Worm (Caenorhabditis elegans) whole organism, L1 larva: ENCODE results near the gene srx-85.

Experiments
- C16A3.4 ChIP-seq: fragments of 150-350 bp; optimal IDR thresholded peaks from 2 replicates; lab custom pipeline; 2014; ENCODE audit warnings: missing biosample characterization, missing genetic modification characterization
- C34B4.2 ChIP-seq: sonication (generic microtip); optimal IDR thresholded peaks from 2 replicates; lab custom pipeline; 2017; ENCODE audit warnings: mild to moderate bottlenecking, missing genetic modification characterization, missing compliant biosample characterization
- F16B12.6 ChIP-seq: fragments of 150-350 bp; optimal IDR thresholded peaks from 2 replicates; lab custom pipeline; 2014; ENCODE audit warnings: missing biosample characterization, missing genetic modification characterization
- Y116A8C.19 ChIP-seq: sonication (generic microtip); optimal IDR thresholded peaks from 2 replicates; lab custom pipeline; 2016; ENCODE audit warnings: missing compliant biosample characterization, missing genetic modification characterization, borderline replicate concordance
- aha-1 ChIP-seq: fragments of 150-350 bp; optimal IDR thresholded peaks from 2 replicates; lab custom pipeline; 2014; ENCODE audit warnings: missing biosample characterization, missing genetic modification characterization
- ama-1 ChIP-seq: fragments of 150-350 bp; optimal IDR thresholded peaks from 2 replicates; lab custom pipeline; 2014
- blmp-1 ChIP-seq: fragments of 150-350 bp; optimal IDR thresholded peaks from 2 replicates; lab custom pipeline; 2014; ENCODE audit warnings: missing biosample characterization, missing genetic modification characterization
- ceh-8 ChIP-seq: fragments of 200-800 bp; sonication (Bioruptor generic); optimal IDR thresholded peaks from 2 replicates; lab custom pipeline; 2018; ENCODE audit warnings: mild to moderate bottlenecking, missing genetic modification characterization, moderate library complexity, missing compliant biosample characterization
- ceh-88 ChIP-seq: fragments of 200-800 bp; sonication (Bioruptor generic); IDR thresholded peaks from 2 replicates; pipeline ENCODE4 v1.3.6; 2022; ENCODE audit warnings: missing genetic modification characterization, missing compliant biosample characterization
- ces-1 ChIP-seq: fragments of 150-350 bp; optimal IDR thresholded peaks from 2 replicates; lab custom pipeline; 2014; ENCODE audit warnings: missing biosample characterization, missing genetic modification reagents, missing genetic modification characterization
- dpl-1 ChIP-seq, 3 experiments: fragments of 150-350 bp in 2 of 3; sonication (generic microtip) in 1 of 3; optimal IDR thresholded peaks; 2 replicates each; lab custom pipeline; 2014 to 2017; ENCODE audit warnings: missing biosample characterization in 3 of 3, missing genetic modification characterization in 3 of 3, missing genetic modification reagents in 3 of 3
- efl-1 ChIP-seq, 4 experiments: fragments of 150-350 bp; optimal IDR thresholded peaks in 3 of 4; peaks in 1 of 4; 1 replicate in 1 of 4; 2 replicates in 3 of 4; lab custom pipeline; 2014; ENCODE audit warnings: missing biosample characterization in 2 of 4, missing genetic modification characterization in 2 of 4, missing genetic modification reagents in 2 of 4
- efl-3 ChIP-seq: fragments of 200-800 bp; sonication (Bioruptor generic); optimal IDR thresholded peaks from 2 replicates; lab custom pipeline; 2018; ENCODE audit warnings: mild to moderate bottlenecking, missing genetic modification characterization, missing compliant biosample characterization
- egl-13 ChIP-seq: sonication (generic microtip); optimal IDR thresholded peaks from 2 replicates; lab custom pipeline; 2016; ENCODE audit warnings: missing genotype, missing genetic modification reagents, missing genetic modification characterization, missing compliant biosample characterization
- elt-3 ChIP-seq, 6 experiments: fragments of 150-350 bp in 1 of 6; sonication (generic microtip); optimal IDR thresholded peaks; 2 replicates each; lab custom pipeline; 2017 to 2018; ENCODE audit warnings: missing biosample characterization in 6 of 6, missing genetic modification characterization in 6 of 6, inconsistent platforms in 1 of 6
- ets-5 ChIP-seq: fragments of 200-800 bp; sonication (Bioruptor generic); IDR thresholded peaks from 2 replicates; pipeline ENCODE4 v1.3.6; 2022; ENCODE audit warnings: missing genetic modification characterization, missing compliant biosample characterization
- fkh-10 ChIP-seq: sonication (generic microtip); optimal IDR thresholded peaks from 2 replicates; lab custom pipeline; 2017; ENCODE audit warnings: missing biosample characterization, missing genetic modification reagents, missing genetic modification characterization
- fkh-4 ChIP-seq: sonication (generic microtip); optimal IDR thresholded peaks from 2 replicates; lab custom pipeline; 2016; ENCODE audit warnings: missing compliant biosample characterization, missing genetic modification characterization, borderline replicate concordance
- fkh-8 ChIP-seq: sonication (generic microtip); optimal IDR thresholded peaks from 2 replicates; lab custom pipeline; 2016; ENCODE audit warnings: mild to moderate bottlenecking, missing genetic modification characterization, missing compliant biosample characterization
- fos-1 ChIP-seq: fragments of 150-350 bp; optimal IDR thresholded peaks from 2 replicates; lab custom pipeline; 2014; ENCODE audit warnings: missing biosample characterization, missing genetic modification characterization
- grh-1 ChIP-seq: fragments of 200-800 bp; sonication (Bioruptor generic); IDR thresholded peaks from 2 replicates; pipeline ENCODE4 v1.3.6; 2022; ENCODE audit warnings: missing genetic modification reagents, missing genetic modification characterization, missing compliant biosample characterization
- hlh-4 ChIP-seq: sonication (generic microtip); optimal IDR thresholded peaks from 2 replicates; lab custom pipeline; 2016; ENCODE audit warnings: mild to moderate bottlenecking, missing genetic modification characterization, missing compliant biosample characterization
- irx-1 ChIP-seq: sonication (generic microtip); optimal IDR thresholded peaks from 2 replicates; lab custom pipeline; 2016; ENCODE audit warnings: missing genetic modification characterization, missing compliant biosample characterization
- isw-1 ChIP-seq: fragments of 200-800 bp; sonication (Bioruptor generic); IDR thresholded peaks from 2 replicates; pipeline ENCODE4 v1.3.6; 2022; ENCODE audit warnings: missing genetic modification characterization, missing compliant biosample characterization
- jun-1 ChIP-seq: fragments of 150-350 bp; optimal IDR thresholded peaks from 2 replicates; lab custom pipeline; 2014; ENCODE audit warnings: missing biosample characterization, missing genetic modification reagents, missing genetic modification characterization
- lin-13 ChIP-seq: fragments of 150-350 bp; optimal IDR thresholded peaks from 2 replicates; lab custom pipeline; 2014; ENCODE audit warnings: missing biosample characterization, missing genetic modification reagents, missing genetic modification characterization
- lin-15B ChIP-seq: fragments of 150-350 bp; sonication (generic microtip); optimal IDR thresholded peaks from 3 replicates; lab custom pipeline; 2014; ENCODE audit warnings: missing biosample characterization, missing genetic modification characterization
- mab-9 ChIP-seq: fragments of 200-800 bp; sonication (Bioruptor generic); IDR thresholded peaks from 2 replicates; pipeline ENCODE4 v1.3.6; 2022; ENCODE audit warnings: missing genetic modification reagents, missing genetic modification characterization, missing compliant biosample characterization
- mdl-1 ChIP-seq, 2 experiments: fragments of 150-350 bp; optimal IDR thresholded peaks; 2 replicates each; lab custom pipeline; 2014 to 2017; ENCODE audit warnings: missing biosample characterization in 2 of 2, missing genetic modification characterization in 2 of 2, inconsistent platforms in 1 of 2
- mep-1 ChIP-seq: fragments of 150-350 bp; optimal IDR thresholded peaks from 2 replicates; lab custom pipeline; 2014; ENCODE audit warnings: missing biosample characterization, missing genetic modification characterization
- nhr-11 ChIP-seq: fragments of 150-350 bp; optimal IDR thresholded peaks from 2 replicates; lab custom pipeline; 2014; ENCODE audit warnings: missing biosample characterization, missing genetic modification characterization
- nhr-20 ChIP-seq: sonication (generic microtip); optimal IDR thresholded peaks from 2 replicates; lab custom pipeline; 2016; ENCODE audit warnings: mild to moderate bottlenecking, missing genetic modification characterization, missing compliant biosample characterization
- nhr-237 ChIP-seq: fragments of 150-350 bp; optimal IDR thresholded peaks from 2 replicates; lab custom pipeline; 2014; ENCODE audit warnings: missing biosample characterization, missing genetic modification characterization
- nhr-47 ChIP-seq: sonication (generic microtip); optimal IDR thresholded peaks from 2 replicates; lab custom pipeline; 2016; ENCODE audit warnings: mild to moderate bottlenecking, missing genetic modification characterization, moderate library complexity, missing compliant biosample characterization
- nhr-76 ChIP-seq: sonication (generic microtip); optimal IDR thresholded peaks from 2 replicates; lab custom pipeline; 2017; ENCODE audit warnings: missing biosample characterization, missing genetic modification characterization
- nhr-77 ChIP-seq: fragments of 150-350 bp; optimal IDR thresholded peaks from 2 replicates; lab custom pipeline; 2014; ENCODE audit warnings: missing biosample characterization, missing genetic modification characterization
- nhr-84 ChIP-seq: sonication (generic microtip); optimal IDR thresholded peaks from 2 replicates; lab custom pipeline; 2017; ENCODE audit warnings: missing biosample characterization, missing genetic modification characterization
- nhr-85 ChIP-seq: sonication (generic microtip); peaks from one replicate; lab custom pipeline; 2016; ENCODE audit warnings: missing genetic modification characterization, inconsistent platforms, missing compliant biosample characterization
- nhr-90 ChIP-seq: sonication (generic microtip); optimal IDR thresholded peaks from 2 replicates; lab custom pipeline; 2016; ENCODE audit warnings: mild to moderate bottlenecking, missing genetic modification characterization, missing compliant biosample characterization; ENCODE audit not compliant: poor library complexity
- pax-3 ChIP-seq: fragments of 200-800 bp; sonication (Bioruptor generic); optimal IDR thresholded peaks from 2 replicates; lab custom pipeline; 2018; ENCODE audit warnings: mild to moderate bottlenecking, missing genetic modification characterization, moderate library complexity, missing compliant biosample characterization
- pqm-1 ChIP-seq: sonication (generic microtip); optimal IDR thresholded peaks from 3 replicates; lab custom pipeline; 2017; ENCODE audit warnings: missing biosample characterization, missing genetic modification characterization
- rnt-1 ChIP-seq: sonication (generic microtip); optimal IDR thresholded peaks from 2 replicates; lab custom pipeline; 2016; ENCODE audit warnings: mild to moderate bottlenecking, missing genetic modification characterization, moderate library complexity, missing compliant biosample characterization
- skn-1 ChIP-seq: fragments of 150-350 bp; optimal IDR thresholded peaks from 2 replicates; lab custom pipeline; 2014; ENCODE audit warnings: missing biosample characterization, missing genetic modification characterization
- snpc-4 ChIP-seq: fragments of 150-350 bp; optimal IDR thresholded peaks from 2 replicates; lab custom pipeline; 2014; ENCODE audit warnings: missing biosample characterization, missing genetic modification characterization
- snu-23 ChIP-seq: sonication (generic microtip); optimal IDR thresholded peaks from 2 replicates; lab custom pipeline; 2016; ENCODE audit warnings: missing genetic modification characterization, missing compliant biosample characterization
- sox-4 ChIP-seq: sonication (generic microtip); optimal IDR thresholded peaks from 2 replicates; lab custom pipeline; 2016; ENCODE audit warnings: missing genetic modification characterization, missing compliant biosample characterization
- sup-37 ChIP-seq: fragments of 200-800 bp; sonication (Bioruptor generic); optimal IDR thresholded peaks from 2 replicates; lab custom pipeline; 2018; ENCODE audit warnings: mild to moderate bottlenecking, missing genetic modification characterization, missing compliant biosample characterization
- swsn-7 ChIP-seq: sonication (generic microtip); optimal IDR thresholded peaks from 2 replicates; lab custom pipeline; 2016; ENCODE audit warnings: missing genetic modification characterization, missing compliant biosample characterization
- tlp-1 ChIP-seq: fragments of 150-350 bp; optimal IDR thresholded peaks from 2 replicates; lab custom pipeline; 2014; ENCODE audit warnings: missing biosample characterization, missing genetic modification characterization
- unc-130 ChIP-seq: fragments of 150-350 bp; optimal IDR thresholded peaks from 2 replicates; lab custom pipeline; 2017; ENCODE audit warnings: missing biosample characterization, missing genetic modification characterization, inconsistent platforms
- unc-62 ChIP-seq: fragments of 150-350 bp; optimal IDR thresholded peaks from 2 replicates; lab custom pipeline; 2014; ENCODE audit warnings: missing biosample characterization, missing genetic modification reagents, missing genetic modification characterization
- ztf-11 ChIP-seq, 2 experiments: sonication (generic microtip); optimal IDR thresholded peaks; 2 replicates each; lab custom pipeline; 2016 to 2017; ENCODE audit warnings: missing genetic modification characterization in 2 of 2, missing biosample characterization in 1 of 2, missing compliant biosample characterization in 1 of 2

srx-85 gene

ce11 chrV:11529541-11529940 is 22.9 kb upstream of the srx-85 start (continued):
- no peak for TF ChIP-seq efl-3 (GFP tag; lab: Kevin White, UChicago)
- TF ChIP-seq elt-3 (tag; optimal IDR thresholded peaks at IDR 0.05; lab: Kevin White, UChicago), result no peak
- no peak for TF ChIP-seq sox-4
- no peak for TF ChIP-seq nhr-11
- TF ChIP-seq fkh-4 (tag; lab: Kevin White, UChicago), result no peak
- TF ChIP-seq tlp-1 (tag; lab: Kevin White, UChicago), result no peak
- TF ChIP-seq lin-15B (tag; lab: Kevin White, UChicago), result no peak
- no peak for TF ChIP-seq ces-1
- TF ChIP-seq jun-1, result no peak
- TF ChIP-seq isw-1 (GFP tag; lab: Robert Waterston, UW), result no peak
- no peak for TF ChIP-seq ets-5 (GFP tag; lab: Robert Waterston, UW)
- no peak for TF ChIP-seq Y116A8C.19 (tag; lab: Kevin White, UChicago)
- TF ChIP-seq ztf-11 (tag; optimal IDR thresholded peaks at IDR 0.05; lab: Kevin White, UChicago), result no peak
- no peak for TF ChIP-seq unc-62 (GFP tag; lab: Kevin White, UChicago)
- TF ChIP-seq blmp-1, result no peak
- TF ChIP-seq grh-1, result no peak
- TF ChIP-seq aha-1, result no peak
- no peak for TF ChIP-seq egl-13 (tag; lab: Kevin White, UChicago)
- no peak for TF ChIP-seq irx-1 (tag; lab: Kevin White, UChicago)
- TF ChIP-seq efl-1 (optimal IDR thresholded peaks at IDR 0.05; lab: Kevin White, UChicago), result no peak
- peak in 1 of 2 experiments; percentile 58 for TF ChIP-seq efl-1 (GFP tag; optimal IDR thresholded peaks at IDR 0.05 in 1 of 2; lab: Kevin White, UChicago)
- no peak for TF ChIP-seq F16B12.6 (tag; lab: Kevin White, UChicago)
- no peak for TF ChIP-seq nhr-47
- TF ChIP-seq fkh-8, result no peak
- TF ChIP-seq nhr-20 (tag; lab: Kevin White, UChicago), result peak; percentile 36
- TF ChIP-seq dpl-1 (GFP tag; optimal IDR thresholded peaks at IDR 0.05; lab: Kevin White, UChicago), result no peak
- no peak for TF ChIP-seq ceh-88 (GFP tag; lab: Robert Waterston, UW)
- TF ChIP-seq ama-1, result no peak
- TF ChIP-seq hlh-4, result no peak
- no peak for TF ChIP-seq nhr-90 (tag; lab: Kevin White, UChicago)
- TF ChIP-seq C16A3.4 (tag; lab: Kevin White, UChicago), result no peak
- no peak for TF ChIP-seq skn-1 (tag; lab: Kevin White, UChicago)
- TF ChIP-seq nhr-76 (tag; lab: Kevin White, UChicago), result no peak
- TF ChIP-seq sup-37 (GFP tag; lab: Kevin White, UChicago), result no peak
- TF ChIP-seq fkh-10 (GFP tag; lab: Kevin White, UChicago), result no peak
- TF ChIP-seq nhr-85 (tag; lab: Kevin White, UChicago), result no peak
- no peak for TF ChIP-seq C34B4.2 (tag; lab: Kevin White, UChicago)
- no peak for TF ChIP-seq lin-13 (GFP tag; lab: Kevin White, UChicago)
- TF ChIP-seq mab-9 (GFP tag; lab: Robert Waterston, UW), result no peak
- TF ChIP-seq nhr-237 (tag; lab: Kevin White, UChicago), result no peak
- TF ChIP-seq ceh-8 (GFP tag; lab: Kevin White, UChicago), result no peak
- TF ChIP-seq mep-1 (tag; lab: Kevin White, UChicago), result no peak
- no peak for TF ChIP-seq pqm-1 (tag; lab: Kevin White, UChicago)
- TF ChIP-seq snpc-4 (tag; lab: Kevin White, UChicago), result no peak
- TF ChIP-seq snu-23, result no peak

DNA sequence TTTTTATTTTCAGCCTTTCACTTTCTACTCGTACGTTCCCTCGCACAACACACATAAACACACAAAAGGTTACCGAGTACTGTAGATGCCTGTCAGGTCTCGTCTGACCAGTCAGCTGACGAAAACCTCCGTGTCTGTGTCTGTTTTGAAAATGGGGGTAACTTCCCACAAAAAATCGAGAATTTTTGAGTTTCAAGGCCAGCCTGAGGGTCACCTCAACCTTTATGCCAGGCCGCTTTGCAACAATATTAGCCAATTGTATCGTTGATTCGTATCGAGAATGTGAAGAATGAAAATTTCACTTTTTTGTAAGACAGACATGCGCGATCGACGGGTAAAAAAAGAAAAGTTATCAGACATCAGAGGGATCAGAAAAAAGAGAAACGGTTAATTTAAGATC is 21.4 kb upstream of the srx-85 start:
- no peak for TF ChIP-seq C34B4.2 (tag; lab: Kevin White, UChicago)
- TF ChIP-seq nhr-84 (tag; lab: Kevin White, UChicago), result no peak
- peak; percentile 29; the same call in 1 of the 2 replicates for TF ChIP-seq ceh-88 (GFP tag; lab: Robert Waterston, UW)
- TF ChIP-seq mab-9 (GFP tag; lab: Robert Waterston, UW), result 0 out of 2 replicates have a peak, but pooled peaks have one; percentile 23
- TF ChIP-seq irx-1 (tag; lab: Kevin White, UChicago), result no peak
- peak in 1 of 2 experiments; percentile 69 for TF ChIP-seq mdl-1 (tag; optimal IDR thresholded peaks at IDR 0.05; lab: Kevin White, UChicago)
- TF ChIP-seq grh-1, result peak; percentile 87
- TF ChIP-seq nhr-90 (tag; lab: Kevin White, UChicago), result peak; percentile 76
- TF ChIP-seq C16A3.4 (tag; lab: Kevin White, UChicago), result peak; percentile 49
- TF ChIP-seq nhr-85 (tag; lab: Kevin White, UChicago), result peak; percentile 100
- TF ChIP-seq snu-23, result peak; percentile 83
- TF ChIP-seq hlh-4, result no peak
- TF ChIP-seq pax-3 (tag; lab: Kevin White, UChicago), result no peak
- no peak for TF ChIP-seq efl-3 (GFP tag; lab: Kevin White, UChicago)
- TF ChIP-seq unc-130 (tag; lab: Kevin White, UChicago), result peak; percentile 84
- peak; percentile 31 for TF ChIP-seq swsn-7 (tag; lab: Kevin White, UChicago)
- no peak for TF ChIP-seq unc-62 (GFP tag; lab: Kevin White, UChicago)
- TF ChIP-seq nhr-77 (tag; lab: Kevin White, UChicago), result no peak
- peak; percentile 42 for TF ChIP-seq rnt-1 (tag; lab: Kevin White, UChicago)
- peak in 2 of 3 experiments; percentile 22 to 36 for TF ChIP-seq dpl-1 (GFP tag; optimal IDR thresholded peaks at IDR 0.05; lab: Kevin White, UChicago)
- TF ChIP-seq fos-1 (tag; lab: Kevin White, UChicago), result peak; percentile 45
- TF ChIP-seq nhr-47, result peak; percentile 56
